Worm (Caenorhabditis elegans) whole organism, L1 larva: ENCODE measurements around the gene lmbr-1.

Experiments used
- Y116A8C.19 ChIP-seq: sonication (generic microtip); optimal IDR thresholded peaks from 2 replicates; lab custom pipeline; 2016; ENCODE audit warnings: missing compliant biosample characterization, missing genetic modification characterization, borderline replicate concordance
- ama-1 ChIP-seq: fragments of 150-350 bp; optimal IDR thresholded peaks from 2 replicates; lab custom pipeline; 2014
- ceh-8 ChIP-seq: fragments of 200-800 bp; sonication (Bioruptor generic); optimal IDR thresholded peaks from 2 replicates; lab custom pipeline; 2018; ENCODE audit warnings: mild to moderate bottlenecking, missing genetic modification characterization, moderate library complexity, missing compliant biosample characterization
- dpl-1 ChIP-seq, 3 experiments: fragments of 150-350 bp in 2 of 3; sonication (generic microtip) in 1 of 3; optimal IDR thresholded peaks; 2 replicates each; lab custom pipeline; 2014 to 2017; ENCODE audit warnings: missing biosample characterization in 3 of 3, missing genetic modification characterization in 3 of 3, missing genetic modification reagents in 3 of 3
- dsc-1 ChIP-seq: sonication (generic microtip); optimal IDR thresholded peaks from 2 replicates; lab custom pipeline; 2016; ENCODE audit warnings: mild to moderate bottlenecking, missing genetic modification characterization, missing compliant biosample characterization
- egl-13 ChIP-seq: sonication (generic microtip); optimal IDR thresholded peaks from 2 replicates; lab custom pipeline; 2016; ENCODE audit warnings: missing genotype, missing genetic modification reagents, missing genetic modification characterization, missing compliant biosample characterization
- hpl-2 ChIP-seq: fragments of 150-350 bp; optimal IDR thresholded peaks from 2 replicates; lab custom pipeline; 2014; ENCODE audit warnings: missing biosample characterization, missing genetic modification reagents, missing genetic modification characterization
- irx-1 ChIP-seq: sonication (generic microtip); optimal IDR thresholded peaks from 2 replicates; lab custom pipeline; 2016; ENCODE audit warnings: missing genetic modification characterization, missing compliant biosample characterization
- isw-1 ChIP-seq: fragments of 200-800 bp; sonication (Bioruptor generic); IDR thresholded peaks from 2 replicates; pipeline ENCODE4 v1.3.6; 2022; ENCODE audit warnings: missing genetic modification characterization, missing compliant biosample characterization
- lin-15B ChIP-seq: fragments of 150-350 bp; sonication (generic microtip); optimal IDR thresholded peaks from 3 replicates; lab custom pipeline; 2014; ENCODE audit warnings: missing biosample characterization, missing genetic modification characterization
- lsy-2 ChIP-seq, 2 experiments: fragments of 150-350 bp; optimal IDR thresholded peaks; 2 replicates each; lab custom pipeline; 2014; ENCODE audit warnings: missing biosample characterization in 2 of 2, missing genetic modification characterization in 2 of 2
- mdl-1 ChIP-seq, 2 experiments: fragments of 150-350 bp; optimal IDR thresholded peaks; 2 replicates each; lab custom pipeline; 2014 to 2017; ENCODE audit warnings: missing biosample characterization in 2 of 2, missing genetic modification characterization in 2 of 2, inconsistent platforms in 1 of 2
- mep-1 ChIP-seq: fragments of 150-350 bp; optimal IDR thresholded peaks from 2 replicates; lab custom pipeline; 2014; ENCODE audit warnings: missing biosample characterization, missing genetic modification characterization
- pax-3 ChIP-seq: fragments of 200-800 bp; sonication (Bioruptor generic); optimal IDR thresholded peaks from 2 replicates; lab custom pipeline; 2018; ENCODE audit warnings: mild to moderate bottlenecking, missing genetic modification characterization, moderate library complexity, missing compliant biosample characterization
- snu-23 ChIP-seq: sonication (generic microtip); optimal IDR thresholded peaks from 2 replicates; lab custom pipeline; 2016; ENCODE audit warnings: missing genetic modification characterization, missing compliant biosample characterization
- unc-130 ChIP-seq: fragments of 150-350 bp; optimal IDR thresholded peaks from 2 replicates; lab custom pipeline; 2017; ENCODE audit warnings: missing biosample characterization, missing genetic modification characterization, inconsistent platforms
- unc-62 ChIP-seq: fragments of 150-350 bp; optimal IDR thresholded peaks from 2 replicates; lab custom pipeline; 2014; ENCODE audit warnings: missing biosample characterization, missing genetic modification reagents, missing genetic modification characterization
- unc-86 ChIP-seq: sonication (generic microtip); optimal IDR thresholded peaks from 2 replicates; lab custom pipeline; 2016; ENCODE audit warnings: missing genetic modification characterization, missing compliant biosample characterization
- vab-15 ChIP-seq: sonication (generic microtip); optimal IDR thresholded peaks from 2 replicates; lab custom pipeline; 2017; ENCODE audit warnings: missing genotype, mild to moderate bottlenecking, missing genetic modification characterization, missing compliant biosample characterization

lmbr-1 gene

DNA sequence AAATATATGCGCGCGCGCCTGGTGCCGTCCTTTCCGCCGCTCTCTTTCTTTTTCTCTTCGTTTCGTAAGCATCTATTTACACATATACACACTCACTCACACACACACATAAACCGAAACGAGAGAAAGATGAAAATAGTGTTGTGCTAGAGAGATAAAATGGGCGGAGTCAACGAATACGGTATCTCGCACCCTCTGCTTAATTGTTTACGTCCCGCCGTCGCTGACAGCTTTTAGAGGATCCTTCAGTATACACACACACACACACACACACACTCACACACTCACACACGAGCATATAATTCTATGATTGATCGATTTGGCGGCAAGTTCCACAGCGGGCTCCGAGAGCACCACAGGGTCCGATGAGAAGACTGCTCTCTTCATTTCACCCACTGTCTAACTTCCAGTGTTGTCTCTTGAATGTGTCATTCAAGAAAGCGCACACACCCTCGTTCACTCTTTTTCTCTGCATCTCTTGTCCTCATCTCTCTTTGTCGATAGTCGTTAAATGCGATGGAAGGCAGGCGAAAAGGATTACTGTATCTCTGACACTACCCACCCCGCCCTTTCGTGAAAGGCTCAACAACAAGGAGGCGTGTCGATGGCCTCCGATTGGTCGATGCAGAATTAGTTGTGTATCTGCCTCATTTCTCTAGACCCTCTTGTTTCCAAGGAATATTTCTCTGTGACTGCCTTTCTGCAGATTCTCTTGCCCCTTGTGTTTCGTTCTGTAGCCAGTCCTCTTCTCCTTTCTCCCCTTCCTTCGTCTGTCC is 45.3 kb downstream of the lmbr-1 start (continued):
- no peak for TF ChIP-seq unc-130
- peak; percentile 68 for TF ChIP-seq hpl-2 (GFP tag; lab: Kevin White, UChicago)
- peak; percentile 91 for TF ChIP-seq dsc-1 (tag; lab: Kevin White, UChicago)
- peak; percentile 97 for TF ChIP-seq snu-23 (GFP tag; lab: Kevin White, UChicago)
- peak; percentile 93 for TF ChIP-seq mep-1 (tag; lab: Kevin White, UChicago)
- peak; percentile 86 for TF ChIP-seq isw-1 (GFP tag; lab: Robert Waterston, UW)
- TF ChIP-seq Y116A8C.19 (tag; lab: Kevin White, UChicago): peak; percentile 47
- no peak for TF ChIP-seq unc-62
- TF ChIP-seq pax-3 (tag; lab: Kevin White, UChicago): peak; percentile 81
- peak; percentile 90 for TF ChIP-seq ceh-8 (GFP tag; lab: Kevin White, UChicago)
- TF ChIP-seq ama-1 (lab: Kevin White, UChicago): no peak
- peak; percentile 98 to 99 for TF ChIP-seq lsy-2 (tag; optimal IDR thresholded peaks at IDR 0.05; lab: Kevin White, UChicago)
- TF ChIP-seq, all 84 proteins: peak for 64

DNA sequence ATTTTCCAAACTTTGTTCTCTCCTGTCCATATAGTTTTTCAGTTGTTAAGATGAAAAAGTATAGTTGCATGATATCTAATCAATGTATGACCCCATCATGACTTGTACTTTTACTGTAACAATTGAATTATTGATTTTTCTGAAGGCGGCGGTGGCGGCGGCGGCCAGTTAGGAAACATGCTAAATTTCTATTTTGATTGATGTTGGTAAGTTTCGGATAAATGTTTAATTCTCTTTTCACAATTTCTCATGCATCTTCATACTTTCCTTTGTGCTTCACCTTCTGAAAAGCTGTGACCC is 45.9 kb downstream of the lmbr-1 start, which contains the start of gene sor-1:
sor-1 (plus strand) TSS at position 201 of the 300 bp plus-strand sequence.
- no peak for TF ChIP-seq dpl-1 (GFP tag; optimal IDR thresholded peaks at IDR 0.05; lab: Kevin White, UChicago)
- TF ChIP-seq mdl-1 (tag; optimal IDR thresholded peaks at IDR 0.05; lab: Kevin White, UChicago): no peak
- TF ChIP-seq unc-86 (tag; lab: Kevin White, UChicago): no peak
- TF ChIP-seq vab-15 (tag; lab: Kevin White, UChicago): no peak
- no peak for TF ChIP-seq isw-1 (GFP tag; lab: Robert Waterston, UW)
- no peak for TF ChIP-seq irx-1 (tag; lab: Kevin White, UChicago)
- TF ChIP-seq egl-13: no peak
- TF ChIP-seq lin-15B: no peak
- no peak for TF ChIP-seq ceh-8 (GFP tag; lab: Kevin White, UChicago)
- no peak for TF ChIP-seq Y116A8C.19 (tag; lab: Kevin White, UChicago)
